Worm (Caenorhabditis elegans) whole organism, L3 larva: ENCODE measurements around the gene Y77E11A.7.

Source experiments
- R02D3.7 ChIP-seq: fragments of 150-350 bp; optimal IDR thresholded peaks from 2 replicates; lab custom pipeline; 2014; ENCODE audit warnings: missing biosample characterization, missing genetic modification characterization
- ZK546.5 ChIP-seq: sonication (generic microtip); optimal IDR thresholded peaks from 2 replicates; lab custom pipeline; 2017; ENCODE audit warnings: missing biosample characterization, missing genetic modification characterization
- ama-1 ChIP-seq: fragments of 150-350 bp; optimal IDR thresholded peaks from 2 replicates; lab custom pipeline; 2018
- ceh-16 ChIP-seq: sonication (generic microtip); optimal IDR thresholded peaks from 2 replicates; lab custom pipeline; 2017; ENCODE audit warnings: missing biosample characterization, missing genetic modification characterization
- ceh-9 ChIP-seq: sonication (generic microtip); optimal IDR thresholded peaks from 2 replicates; lab custom pipeline; 2018; ENCODE audit warnings: missing biosample characterization, missing genetic modification characterization
- egl-27 ChIP-seq: sonication (generic microtip); optimal IDR thresholded peaks from 4 replicates; lab custom pipeline; 2017; ENCODE audit warnings: missing biosample characterization, missing genetic modification reagents, missing genetic modification characterization
- egl-5 ChIP-seq: fragments of 150-350 bp; optimal IDR thresholded peaks from 2 replicates; lab custom pipeline; 2017; ENCODE audit warnings: missing biosample characterization, missing genetic modification reagents, missing genetic modification characterization, inconsistent platforms
- elt-1 ChIP-seq: fragments of 150-350 bp; optimal IDR thresholded peaks from 2 replicates; lab custom pipeline; 2014; ENCODE audit warnings: missing biosample characterization, missing genetic modification characterization
- elt-2 ChIP-seq: sonication (generic microtip); optimal IDR thresholded peaks from 2 replicates; lab custom pipeline; 2016; ENCODE audit warnings: missing genetic modification reagents, mild to moderate bottlenecking, missing genetic modification characterization, missing compliant biosample characterization
- eor-1 ChIP-seq, 2 experiments: fragments of 150-350 bp; optimal IDR thresholded peaks; 2 replicates each; lab custom pipeline; 2014 to 2018; ENCODE audit warnings: missing biosample characterization in 2 of 2, missing genetic modification characterization in 2 of 2
- fkh-10 ChIP-seq: sonication (generic microtip); optimal IDR thresholded peaks from 2 replicates; lab custom pipeline; 2017; ENCODE audit warnings: missing biosample characterization, missing genetic modification reagents, missing genetic modification characterization
- fkh-2 ChIP-seq: fragments of 150-350 bp; optimal IDR thresholded peaks from 2 replicates; lab custom pipeline; 2014; ENCODE audit warnings: missing biosample characterization, missing genetic modification reagents, missing genetic modification characterization
- fos-1 ChIP-seq: fragments of 150-350 bp; optimal IDR thresholded peaks from 2 replicates; lab custom pipeline; 2014; ENCODE audit warnings: missing biosample characterization, missing genetic modification characterization
- hmg-11 ChIP-seq: sonication (generic microtip); optimal IDR thresholded peaks from 2 replicates; lab custom pipeline; 2016; ENCODE audit warnings: missing genetic modification characterization, missing compliant biosample characterization
- lin-15B ChIP-seq: fragments of 150-350 bp; optimal IDR thresholded peaks from 2 replicates; lab custom pipeline; 2014; ENCODE audit warnings: missing biosample characterization, missing genetic modification characterization
- lin-39 ChIP-seq: fragments of 150-350 bp; optimal IDR thresholded peaks from 2 replicates; lab custom pipeline; 2018; ENCODE audit warnings: missing biosample characterization, missing genetic modification reagents, missing genetic modification characterization
- lsy-12 ChIP-seq: sonication (generic microtip); optimal IDR thresholded peaks from 2 replicates; lab custom pipeline; 2016; ENCODE audit warnings: mild to moderate bottlenecking, missing genetic modification characterization, missing compliant biosample characterization
- nfya-1 ChIP-seq: sonication (generic microtip); optimal IDR thresholded peaks from 2 replicates; lab custom pipeline; 2017; ENCODE audit warnings: missing genetic modification characterization, mild to moderate bottlenecking, missing compliant biosample characterization, antibody characterized with exemption, moderate library complexity; ENCODE audit not compliant: insufficient read depth
- nhr-23 ChIP-seq: fragments of 150-350 bp; optimal IDR thresholded peaks from 2 replicates; lab custom pipeline; 2014; ENCODE audit warnings: missing biosample characterization, missing genetic modification reagents, missing genetic modification characterization
- nhr-237 ChIP-seq: fragments of 150-350 bp; optimal IDR thresholded peaks from 2 replicates; lab custom pipeline; 2014; ENCODE audit warnings: missing biosample characterization, missing genetic modification characterization
- nhr-25 ChIP-seq: sonication (generic microtip); optimal IDR thresholded peaks from 2 replicates; lab custom pipeline; 2017; ENCODE audit warnings: missing biosample characterization, missing genetic modification characterization
- nhr-43 ChIP-seq: sonication (generic microtip); optimal IDR thresholded peaks from 2 replicates; lab custom pipeline; 2016; ENCODE audit warnings: mild to moderate bottlenecking, missing genetic modification characterization, missing compliant biosample characterization; ENCODE audit not compliant: poor library complexity, severe bottlenecking
- nhr-67 ChIP-seq: fragments of 150-350 bp; optimal IDR thresholded peaks from 2 replicates; lab custom pipeline; 2014; ENCODE audit warnings: missing biosample characterization, missing genetic modification characterization
- nhr-76 ChIP-seq: fragments of 150-350 bp; sonication (generic microtip); optimal IDR thresholded peaks from 5 replicates; lab custom pipeline; 2014; ENCODE audit warnings: missing biosample characterization, missing genetic modification characterization
- pha-4 ChIP-seq: fragments of 150-350 bp; optimal IDR thresholded peaks from 2 replicates; lab custom pipeline; 2014; ENCODE audit warnings: missing biosample characterization, missing genetic modification reagents, missing genetic modification characterization
- pqm-1 ChIP-seq: fragments of 150-350 bp; optimal IDR thresholded peaks from 2 replicates; lab custom pipeline; 2017; ENCODE audit warnings: missing biosample characterization, missing genetic modification characterization, inconsistent platforms
- skn-1 ChIP-seq: fragments of 150-350 bp; optimal IDR thresholded peaks from 2 replicates; lab custom pipeline; 2014; ENCODE audit warnings: missing biosample characterization, missing genetic modification characterization
- snpc-4 ChIP-seq: fragments of 150-350 bp; optimal IDR thresholded peaks from 2 replicates; lab custom pipeline; 2014; ENCODE audit warnings: missing biosample characterization, missing genetic modification characterization
- unc-62 ChIP-seq: fragments of 150-350 bp; sonication (generic microtip); optimal IDR thresholded peaks from 4 replicates; lab custom pipeline; 2014; ENCODE audit warnings: missing biosample characterization, missing genetic modification reagents, missing genetic modification characterization
- ztf-11 ChIP-seq: fragments of 150-350 bp; optimal IDR thresholded peaks from 2 replicates; lab custom pipeline; 2014; ENCODE audit warnings: missing biosample characterization, missing genetic modification characterization

The Y77E11A.7 gene

ce11 chrIV:1389599-1389998, 30.1 kb downstream of the Y77E11A.7 start:
- TF ChIP-seq nhr-43 (no peak), fos-1 (no peak), elt-2 (tag; lab: Kevin White, UChicago) (peak; percentile 77), egl-5 (tag; lab: Kevin White, UChicago) (no peak), nhr-76 (tag; lab: Kevin White, UChicago) (no peak), pqm-1 (peak; percentile 35)

ce11 chrIV:1389021-1389420, 30.6 kb downstream of the Y77E11A.7 start:
- TF ChIP-seq skn-1 (tag; lab: Kevin White, UChicago) (no peak), nhr-25 (tag; lab: Kevin White, UChicago) (peak; percentile 60), nhr-23 (tag; lab: Kevin White, UChicago) (peak; percentile 32)
- TF ChIP-seq, all 47 proteins: peak for 2

ce11 chrIV:1388079-1388478, 31.6 kb downstream of the Y77E11A.7 start:
- no peak for TF ChIP-seq eor-1 (tag; optimal IDR thresholded peaks at IDR 0.05; lab: Kevin White, UChicago)
- peak; percentile 43 for TF ChIP-seq lin-39
- no peak for TF ChIP-seq ceh-16 (tag; lab: Kevin White, UChicago)
- TF ChIP-seq nhr-43 = peak; percentile 38
- no peak for TF ChIP-seq fos-1
- peak; percentile 22 for TF ChIP-seq lsy-12 (tag; lab: Kevin White, UChicago)
- peak; percentile 25 for TF ChIP-seq lin-15B
- TF ChIP-seq elt-2 (tag; lab: Kevin White, UChicago) = peak; percentile 19
- TF ChIP-seq egl-27 (tag; lab: Kevin White, UChicago) = no peak
- TF ChIP-seq pha-4 (tag; lab: Kevin White, UChicago) = peak; percentile 28
- peak; percentile 28 for TF ChIP-seq nfya-1 (tag; lab: Kevin White, UChicago)
- TF ChIP-seq hmg-11 = peak; percentile 73

- TF ChIP-seq snpc-4 (tag; lab: Kevin White, UChicago) (no peak), nhr-237 (no peak), egl-5 (tag; lab: Kevin White, UChicago) (no peak)
- TF ChIP-seq, all 47 proteins: peak for 0
These were observed 33.7 kb downstream of the Y77E11A.7 start, which contains the start of gene nhr-41 for ce11 chrIV:1385915-1386314. nhr-41 (plus strand) TSS chrIV:1386215.

ce11 chrIV:1385500-1385899, 34.1 kb downstream of the Y77E11A.7 start:
- TF ChIP-seq fkh-2 (tag; lab: Kevin White, UChicago) = no peak
- TF ChIP-seq elt-2 (tag; lab: Kevin White, UChicago) = no peak
- no peak for TF ChIP-seq nhr-76 (tag; lab: Kevin White, UChicago)
- TF ChIP-seq lin-15B = no peak
- TF ChIP-seq fkh-10 (GFP tag; lab: Kevin White, UChicago) = no peak
- TF ChIP-seq nhr-67 (tag; lab: Kevin White, UChicago) = no peak
- no peak for TF ChIP-seq nhr-43
- no peak for TF ChIP-seq nhr-23 (tag; lab: Kevin White, UChicago)
- TF ChIP-seq R02D3.7 (tag; lab: Kevin White, UChicago) = no peak
- no peak for TF ChIP-seq elt-1 (tag; lab: Kevin White, UChicago)
- no peak for TF ChIP-seq ceh-9 (tag; lab: Kevin White, UChicago)
- no peak for TF ChIP-seq ZK546.5 (tag; lab: Kevin White, UChicago)
- TF ChIP-seq ama-1 (lab: Kevin White, UChicago) = no peak
- TF ChIP-seq ztf-11 = no peak
- no peak for TF ChIP-seq nhr-237
- TF ChIP-seq nfya-1 (tag; lab: Kevin White, UChicago) = no peak
- TF ChIP-seq unc-62 (GFP tag; lab: Kevin White, UChicago) = no peak

- TF ChIP-seq nhr-23 (tag; lab: Kevin White, UChicago) (peak; percentile 42), lsy-12 (tag; lab: Kevin White, UChicago) (no peak), egl-5 (tag; lab: Kevin White, UChicago) (no peak), nhr-25 (tag; lab: Kevin White, UChicago) (peak; percentile 51), nhr-43 (peak; percentile 50), pqm-1 (no peak), ZK546.5 (tag; lab: Kevin White, UChicago) (no peak)
These were observed 37.9 kb downstream of the Y77E11A.7 start for ce11 chrIV:1381596-1382274.
